Worm (Caenorhabditis elegans) whole organism, L4 larva: Measurements from ENCODE around the gene C23H5.8.

Source experiments
- D1046.2 ChIP-seq: fragments of 200-800 bp; sonication (Bioruptor generic); IDR thresholded peaks from 2 replicates; pipeline ENCODE4 v1.3.6; 2022; ENCODE audit warnings: missing genetic modification characterization, missing compliant biosample characterization
- ama-1 ChIP-seq: fragments of 150-350 bp; optimal IDR thresholded peaks from 2 replicates; lab custom pipeline; 2014; ENCODE audit warnings: inconsistent platforms, mixed read lengths
- ces-1 ChIP-seq: fragments of 150-350 bp; sonication (generic microtip); optimal IDR thresholded peaks from 4 replicates; lab custom pipeline; 2014; ENCODE audit warnings: missing biosample characterization, missing genetic modification reagents, missing genetic modification characterization
- dmd-8 ChIP-seq: fragments of 200-800 bp; sonication (Bioruptor generic); IDR thresholded peaks from 2 replicates; pipeline ENCODE4 v1.3.6; 2022; ENCODE audit warnings: missing genetic modification characterization, missing compliant biosample characterization
- dmd-9 ChIP-seq: fragments of 200-800 bp; sonication (Bioruptor generic); IDR thresholded peaks from 2 replicates; pipeline ENCODE4 v1.3.6; 2022; ENCODE audit warnings: missing genetic modification reagents, missing genetic modification characterization, missing compliant biosample characterization
- fkh-10 ChIP-seq: fragments of 150-350 bp; optimal IDR thresholded peaks from 2 replicates; lab custom pipeline; 2014; ENCODE audit warnings: missing biosample characterization, missing genetic modification reagents, missing genetic modification characterization
- jun-1 ChIP-seq: fragments of 150-350 bp; optimal IDR thresholded peaks from 2 replicates; lab custom pipeline; 2014; ENCODE audit warnings: missing biosample characterization, missing genetic modification reagents, missing genetic modification characterization
- lir-3 ChIP-seq: sonication (generic microtip); optimal IDR thresholded peaks from 2 replicates; lab custom pipeline; 2016; ENCODE audit warnings: mild to moderate bottlenecking, missing genetic modification characterization, missing compliant biosample characterization
- nhr-6 ChIP-seq: fragments of 150-350 bp; optimal IDR thresholded peaks from 2 replicates; lab custom pipeline; 2014; ENCODE audit warnings: missing biosample characterization, missing genetic modification characterization
- nhr-76 ChIP-seq: fragments of 150-350 bp; optimal IDR thresholded peaks from 2 replicates; lab custom pipeline; 2014; ENCODE audit warnings: missing biosample characterization, missing genetic modification characterization
- snpc-4 ChIP-seq: fragments of 150-350 bp; optimal IDR thresholded peaks from 2 replicates; lab custom pipeline; 2014; ENCODE audit warnings: missing biosample characterization, missing genetic modification characterization
- ztf-11 ChIP-seq: fragments of 150-350 bp; optimal IDR thresholded peaks from 2 replicates; lab custom pipeline; 2014; ENCODE audit warnings: missing biosample characterization, missing genetic modification characterization

Gene C23H5.8

DNA sequence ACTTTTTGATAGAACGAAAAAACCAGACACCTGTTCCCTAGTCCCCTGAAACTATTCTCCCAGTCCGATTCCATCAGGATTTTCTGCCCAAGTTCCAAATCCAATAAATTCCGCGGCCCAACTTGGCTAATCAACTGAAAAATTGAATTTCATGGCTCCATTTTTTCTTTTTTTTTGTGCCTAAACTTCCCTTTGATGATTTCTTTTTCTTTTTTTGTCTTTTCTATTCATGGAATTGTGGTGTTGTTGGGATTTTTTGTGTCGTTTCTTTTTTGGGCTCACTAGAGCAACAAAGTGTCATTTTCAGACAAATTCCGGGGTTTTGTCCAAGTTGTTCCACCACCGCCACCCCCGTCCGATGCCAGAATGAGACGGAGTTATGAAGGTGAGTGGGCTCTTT, 47.3 kb downstream of the C23H5.8 start, which contains the start of gene arrd-26:
Gene arrd-26 (plus strand): TSS at position 301 of the 400 bp plus-strand sequence.
- TF ChIP-seq fkh-10 (GFP tag; lab: Kevin White, UChicago) (no peak), D1046.2 (GFP tag; lab: Robert Waterston, UW) (no peak), lir-3 (tag; lab: Kevin White, UChicago) (no peak), dmd-9 (GFP tag; lab: Robert Waterston, UW) (no peak), ztf-11 (tag; lab: Kevin White, UChicago) (no peak), ces-1 (GFP tag; lab: Kevin White, UChicago) (no peak), jun-1 (no peak), nhr-6 (no peak), dmd-8 (GFP tag; lab: Robert Waterston, UW) (no peak), ama-1 (lab: Kevin White, UChicago) (no peak), nhr-76 (no peak), snpc-4 (tag; lab: Kevin White, UChicago) (no peak)
